Worm (Caenorhabditis elegans): ENCODE measurements around the gene fbxa-154.

- TF ChIP-seq ztf-23 (GFP tag; IDR thresholded peaks at IDR 0.05) (no peak), flt-1 (GFP tag; IDR thresholded peaks at IDR 0.05) (no peak)
Measured at ce11 chrV:15621518-15621917, 16.6 kb upstream of the fbxa-154 start, which contains the start of gene C55A1.1.
